Fruit fly (Drosophila melanogaster) whole organism, wandering third instar larva: ENCODE results near the gene Drgx.

Experiments
- Abd-B ChIP-seq: fragments of >200 bp; optimal IDR thresholded peaks from 2 replicates; lab custom pipeline; 2017; ENCODE audit warnings: missing biosample characterization, missing genetic modification characterization
- CG9705 ChIP-seq: fragments of 200-800 bp; sonication (Bioruptor generic); optimal IDR thresholded peaks from 2 replicates; lab custom pipeline; 2018; ENCODE audit warnings: missing biosample characterization, mild to moderate bottlenecking, missing genetic modification characterization
- Hr78 ChIP-seq: fragments of >200 bp; optimal IDR thresholded peaks from 2 replicates; lab custom pipeline; 2017; ENCODE audit warnings: missing biosample characterization, missing genetic modification characterization
- Jra ChIP-seq: sonication (Bioruptor generic); optimal IDR thresholded peaks from 2 replicates; lab custom pipeline; 2016; ENCODE audit warnings: missing biosample characterization, missing genetic modification characterization
- br ChIP-seq: fragments of 200-800 bp; sonication (Bioruptor generic); optimal IDR thresholded peaks from 2 replicates; lab custom pipeline; 2016; ENCODE audit warnings: missing biosample characterization, missing genetic modification characterization
- brk ChIP-seq: fragments of 200-800 bp; sonication (Bioruptor generic); optimal IDR thresholded peaks from 2 replicates; lab custom pipeline; 2016; ENCODE audit warnings: missing biosample characterization, mild to moderate bottlenecking, missing genetic modification characterization
- foxo ChIP-seq, 2 experiments: fragments of 200-800 bp; sonication (Bioruptor generic); optimal IDR thresholded peaks; 2 replicates in 1 of 2; 3 replicates in 1 of 2; lab custom pipeline; 2016 to 2017; ENCODE audit warnings: missing biosample characterization in 2 of 2, missing genetic modification characterization in 2 of 2
- fru ChIP-seq: fragments of 200-800 bp; sonication (Bioruptor generic); optimal IDR thresholded peaks from 3 replicates; lab custom pipeline; 2016; ENCODE audit warnings: missing biosample characterization, mild to moderate bottlenecking, missing genetic modification characterization
- h ChIP-seq: fragments of 200-800 bp; sonication (Bioruptor generic); optimal IDR thresholded peaks from 3 replicates; lab custom pipeline; 2016; ENCODE audit warnings: missing biosample characterization, mild to moderate bottlenecking, missing genetic modification characterization
- jim ChIP-seq: fragments of 175-275, 200-325 bp; sonication (Bioruptor generic); optimal IDR thresholded peaks from 2 replicates; lab custom pipeline; 2016; ENCODE audit warnings: missing biosample characterization, mild to moderate bottlenecking, missing genetic modification characterization
- lola ChIP-seq: fragments of >200 bp; optimal IDR thresholded peaks from 2 replicates; lab custom pipeline; 2017; ENCODE audit warnings: missing biosample characterization, missing genetic modification characterization
- sage ChIP-seq: fragments of 200-800 bp; sonication (Bioruptor generic); optimal IDR thresholded peaks from 2 replicates; lab custom pipeline; 2016; ENCODE audit warnings: missing biosample characterization, mild to moderate bottlenecking, missing genetic modification characterization
- tai ChIP-seq: sonication (Bioruptor generic); optimal IDR thresholded peaks from 2 replicates; lab custom pipeline; 2016; ENCODE audit warnings: missing biosample characterization, missing genetic modification characterization
- usp ChIP-seq: fragments of >200 bp; optimal IDR thresholded peaks from 2 replicates; lab custom pipeline; 2017; ENCODE audit warnings: missing biosample characterization, missing genetic modification characterization

DNA sequence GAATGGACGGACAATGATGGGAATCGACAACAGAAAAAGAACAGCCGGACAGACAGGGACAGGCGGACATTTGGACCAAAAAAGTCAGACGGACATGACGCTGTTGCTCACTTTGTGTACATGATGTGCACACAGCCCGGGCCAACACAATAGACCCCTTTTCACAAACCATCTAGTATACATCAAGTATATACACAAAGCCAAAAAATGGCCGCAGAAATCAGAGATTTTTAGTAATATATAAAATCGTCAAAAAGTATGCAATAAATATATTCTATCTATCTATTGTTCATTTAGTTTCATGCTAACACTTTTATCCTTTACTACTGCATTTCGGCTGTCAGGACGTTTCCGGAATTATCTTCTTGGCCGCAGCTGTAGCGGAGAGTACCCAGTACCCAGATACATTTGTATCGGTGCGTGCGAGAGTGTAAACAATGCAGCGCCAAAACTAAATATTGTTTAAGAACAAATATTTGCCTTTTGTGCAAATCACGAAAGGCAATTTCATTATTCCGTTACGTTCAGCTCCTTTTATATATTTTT is 56.9 kb downstream of the Drgx start:
- TF ChIP-seq h (GFP tag; lab: Kevin White, UChicago) (peak; percentile 17), Abd-B (no peak), br (GFP tag; lab: Kevin White, UChicago) (no peak), usp (GFP tag; lab: Kevin White, UChicago) (no peak), Hr78 (GFP tag; lab: Kevin White, UChicago) (no peak), sage (GFP tag; lab: Kevin White, UChicago) (no peak), Jra (no peak), lola (GFP tag; lab: Kevin White, UChicago) (no peak), CG9705 (GFP tag; lab: Kevin White, UChicago) (no peak), fru (GFP tag; lab: Kevin White, UChicago) (peak; percentile 15), tai (GFP tag; lab: Kevin White, UChicago) (no peak), jim (GFP tag; lab: Kevin White, UChicago) (no peak), foxo (GFP tag; optimal IDR thresholded peaks at IDR 0.05; lab: Kevin White, UChicago) (no peak), brk (GFP tag; lab: Kevin White, UChicago) (no peak)
